Fruit fly (Drosophila melanogaster): Measurements from ENCODE around the gene CG33523.

- no peak for TF ChIP-seq psq (optimal IDR thresholded peaks at IDR 0.05)
- TF ChIP-seq ttk (optimal IDR thresholded peaks at IDR 0.05): no peak
Observed at dm6 chr3L:5964399-5964798, 40.7 kb downstream of the CG33523 start.
